Worm (Caenorhabditis elegans) whole organism, L4 larva: ENCODE data around the gene B0546.4.

Experiments
- F44E2.7 ChIP-seq: fragments of 200-800 bp; sonication (Bioruptor generic); IDR thresholded peaks from 2 replicates; pipeline ENCODE4 v2.1.2; 2022; ENCODE audit warnings: missing genetic modification characterization, missing compliant biosample characterization
- F49E8.2 ChIP-seq: sonication (generic microtip); optimal IDR thresholded peaks from 2 replicates; lab custom pipeline; 2016; ENCODE audit warnings: missing compliant biosample characterization, mild to moderate bottlenecking, missing genetic modification characterization, borderline replicate concordance
- T20F7.1 ChIP-seq: fragments of 200-800 bp; sonication (Bioruptor generic); optimal IDR thresholded peaks from 2 replicates; lab custom pipeline; 2018; ENCODE audit warnings: mild to moderate bottlenecking, missing genetic modification characterization, missing compliant biosample characterization
- T26A8.4 ChIP-seq: fragments of 200-800 bp; sonication (Bioruptor generic); IDR thresholded peaks from 2 replicates; pipeline ENCODE4 v1.3.6; 2022; ENCODE audit warnings: missing genetic modification characterization, missing compliant biosample characterization
- Y5F2A.4 ChIP-seq: fragments of 200-800 bp; sonication (Bioruptor generic); optimal IDR thresholded peaks from 2 replicates; lab custom pipeline; 2018; ENCODE audit warnings: mild to moderate bottlenecking, missing genetic modification characterization, missing compliant biosample characterization
- ZK546.5 ChIP-seq, 2 experiments: sonication (generic microtip); optimal IDR thresholded peaks; 2 replicates each; lab custom pipeline; 2017; ENCODE audit warnings: missing biosample characterization in 2 of 2, missing genetic modification characterization in 2 of 2
- aha-1 ChIP-seq: fragments of 150-350 bp; peaks from one replicate; lab custom pipeline; 2014; ENCODE audit warnings: missing biosample characterization, missing genetic modification characterization
- ama-1 ChIP-seq: fragments of 150-350 bp; optimal IDR thresholded peaks from 2 replicates; lab custom pipeline; 2014; ENCODE audit warnings: inconsistent platforms, mixed read lengths
- arid-1 ChIP-seq: fragments of 200-800 bp; sonication (Bioruptor generic); conservative IDR thresholded peaks from 2 replicates; pipeline ENCODE4 v1.3.6; 2022; ENCODE audit warnings: missing genetic modification reagents, missing genetic modification characterization, missing compliant biosample characterization
- ceh-28 ChIP-seq: fragments of 150-350 bp; optimal IDR thresholded peaks from 2 replicates; lab custom pipeline; 2014; ENCODE audit warnings: missing biosample characterization, missing genetic modification reagents, missing genetic modification characterization
- ceh-44 ChIP-seq: fragments of 200-800 bp; sonication (Bioruptor generic); IDR thresholded peaks from 2 replicates; pipeline ENCODE4 v1.3.6; 2022; ENCODE audit warnings: missing genetic modification reagents, missing genetic modification characterization, missing compliant biosample characterization
- ctbp-1 ChIP-seq: fragments of 200-800 bp; sonication (Bioruptor generic); IDR thresholded peaks from 2 replicates; pipeline ENCODE4 v1.3.6; 2022; ENCODE audit warnings: missing genetic modification reagents, missing genetic modification characterization, missing compliant biosample characterization
- daf-16 ChIP-seq, 3 experiments: sonication (generic microtip); optimal IDR thresholded peaks; 2 replicates each; lab custom pipeline; 2016 to 2017; ENCODE audit warnings: missing genetic modification characterization in 3 of 3, missing genetic modification reagents in 3 of 3, mild to moderate bottlenecking in 2 of 3, missing compliant biosample characterization in 2 of 3, missing biosample characterization in 1 of 3, moderate library complexity in 1 of 3
- dmd-6 ChIP-seq: fragments of 200-800 bp; sonication (Bioruptor generic); IDR thresholded peaks from 2 replicates; pipeline ENCODE4 v1.3.6; 2022; ENCODE audit warnings: missing genetic modification reagents, missing genetic modification characterization, missing compliant biosample characterization
- egl-43 ChIP-seq: fragments of 200-800 bp; sonication (Bioruptor generic); IDR thresholded peaks from 2 replicates; pipeline ENCODE4 v1.3.6; 2022; ENCODE audit warnings: missing genetic modification reagents, missing genetic modification characterization, missing compliant biosample characterization
- gei-8 ChIP-seq: fragments of 200-800 bp; sonication (Bioruptor generic); optimal IDR thresholded peaks from 2 replicates; lab custom pipeline; 2018; ENCODE audit warnings: mild to moderate bottlenecking, missing genetic modification characterization, missing compliant biosample characterization
- hif-1 ChIP-seq, 2 experiments: sonication (generic microtip); optimal IDR thresholded peaks; 2 replicates each; lab custom pipeline; 2016 to 2017; ENCODE audit warnings: missing compliant biosample characterization in 2 of 2, missing genetic modification characterization in 2 of 2, missing genetic modification reagents in 2 of 2, missing genotype in 2 of 2, mild to moderate bottlenecking in 1 of 2
- hmg-1.1 ChIP-seq: fragments of 200-800 bp; sonication (Bioruptor generic); IDR thresholded peaks from 2 replicates; pipeline ENCODE4 v1.3.6; 2022; ENCODE audit warnings: missing genetic modification reagents, missing genetic modification characterization, missing compliant biosample characterization
- lim-7 ChIP-seq: fragments of 200-800 bp; sonication (Bioruptor generic); IDR thresholded peaks from 2 replicates; pipeline ENCODE4 v1.3.6; 2022; ENCODE audit warnings: missing genetic modification characterization, missing compliant biosample characterization
- lin-1 ChIP-seq: fragments of 200-800 bp; sonication (Bioruptor generic); IDR thresholded peaks from 2 replicates; pipeline ENCODE4 v1.3.6; 2022; ENCODE audit warnings: missing genetic modification reagents, missing genetic modification characterization, missing compliant biosample characterization
- lin-13 ChIP-seq: fragments of 150-350 bp; optimal IDR thresholded peaks from 2 replicates; lab custom pipeline; 2014; ENCODE audit warnings: missing biosample characterization, missing genetic modification reagents, missing genetic modification characterization
- lin-29 ChIP-seq: fragments of 200-800 bp; sonication (Bioruptor generic); IDR thresholded peaks from 2 replicates; pipeline ENCODE4 v1.3.6; 2022; ENCODE audit warnings: missing genetic modification reagents, missing genetic modification characterization, missing compliant biosample characterization
- lin-38 ChIP-seq: fragments of 200-800 bp; sonication (Bioruptor generic); IDR thresholded peaks from 2 replicates; pipeline ENCODE4 v1.3.6; 2022; ENCODE audit warnings: missing genetic modification reagents, missing genetic modification characterization, missing compliant biosample characterization
- madf-5 ChIP-seq, 2 experiments: fragments of 200-800 bp; sonication (Bioruptor generic); IDR thresholded peaks; 2 replicates each; pipeline ENCODE4 v1.3.6; 2022; ENCODE audit warnings: missing compliant biosample characterization in 2 of 2, missing genetic modification characterization in 2 of 2
- mdl-1 ChIP-seq, 2 experiments: fragments of 150-350 bp in 1 of 2; sonication (generic microtip) in 1 of 2; optimal IDR thresholded peaks; 2 replicates each; lab custom pipeline; 2014 to 2017; ENCODE audit warnings: missing biosample characterization in 2 of 2, missing genetic modification characterization in 2 of 2
- mes-2 ChIP-seq: sonication (generic microtip); optimal IDR thresholded peaks from 2 replicates; lab custom pipeline; 2016; ENCODE audit warnings: missing genotype, mild to moderate bottlenecking, missing genetic modification characterization, missing compliant biosample characterization; ENCODE audit not compliant: poor library complexity, severe bottlenecking
- nhr-11 ChIP-seq: fragments of 150-350 bp; optimal IDR thresholded peaks from 2 replicates; lab custom pipeline; 2014; ENCODE audit warnings: missing biosample characterization, missing genetic modification characterization
- nhr-111 ChIP-seq: fragments of 200-800 bp; sonication (Bioruptor generic); optimal IDR thresholded peaks from 2 replicates; lab custom pipeline; 2018; ENCODE audit warnings: mild to moderate bottlenecking, missing genetic modification characterization, missing compliant biosample characterization
- nhr-41 ChIP-seq: fragments of 200-800 bp; sonication (Bioruptor generic); IDR thresholded peaks from 2 replicates; pipeline ENCODE4 v1.3.6; 2022; ENCODE audit warnings: missing genetic modification reagents, missing genetic modification characterization, missing compliant biosample characterization
- nhr-6 ChIP-seq: fragments of 150-350 bp; optimal IDR thresholded peaks from 2 replicates; lab custom pipeline; 2014; ENCODE audit warnings: missing biosample characterization, missing genetic modification characterization
- pha-4 ChIP-seq, 2 experiments: fragments of 150-350 bp in 1 of 2; fragments of 200-800 bp in 1 of 2; sonication (Bioruptor generic) in 1 of 2; IDR thresholded peaks in 1 of 2; optimal IDR thresholded peaks in 1 of 2; 2 replicates each; pipeline versions ENCODE4 v1.3.6 to Lab custom; 2014 to 2022; ENCODE audit warnings: missing genetic modification characterization in 2 of 2, missing genetic modification reagents in 2 of 2, missing biosample characterization in 1 of 2, missing compliant biosample characterization in 1 of 2
- php-3 ChIP-seq: fragments of 200-800 bp; sonication (Bioruptor generic); IDR thresholded peaks from 2 replicates; pipeline ENCODE4 v1.3.6; 2022; ENCODE audit warnings: missing genetic modification reagents, missing genetic modification characterization, missing compliant biosample characterization
- sdz-12 ChIP-seq: fragments of 200-800 bp; sonication (Bioruptor generic); optimal IDR thresholded peaks from 2 replicates; lab custom pipeline; 2018; ENCODE audit warnings: mild to moderate bottlenecking, missing genetic modification characterization, missing compliant biosample characterization
- set-16 ChIP-seq: fragments of 200-800 bp; sonication (Bioruptor generic); IDR thresholded peaks from 2 replicates; pipeline ENCODE4 v1.3.6; 2022; ENCODE audit warnings: missing genetic modification reagents, missing genetic modification characterization, missing compliant biosample characterization
- snpc-1.2 ChIP-seq: fragments of 200-800 bp; sonication (Bioruptor generic); IDR thresholded peaks from 2 replicates; pipeline ENCODE4 v1.3.6; 2022; ENCODE audit warnings: missing genetic modification reagents, missing genetic modification characterization, missing compliant biosample characterization
- snpc-4 ChIP-seq: fragments of 150-350 bp; optimal IDR thresholded peaks from 2 replicates; lab custom pipeline; 2014; ENCODE audit warnings: missing biosample characterization, missing genetic modification characterization
- unc-62 ChIP-seq, 3 experiments: fragments of 150-350 bp in 1 of 3; sonication (generic microtip); optimal IDR thresholded peaks in 2 of 3; peaks in 1 of 3; 1 replicate in 1 of 3; 2 replicates in 2 of 3; lab custom pipeline; 2014 to 2017; ENCODE audit warnings: missing biosample characterization in 3 of 3, missing genetic modification characterization in 3 of 3, missing genetic modification reagents in 3 of 3, missing genotype in 1 of 3
- zag-1 ChIP-seq: fragments of 150-350 bp; optimal IDR thresholded peaks from 2 replicates; lab custom pipeline; 2014; ENCODE audit warnings: missing biosample characterization, missing genetic modification characterization
- zfp-3 ChIP-seq: fragments of 200-800 bp; sonication (Bioruptor generic); conservative IDR thresholded peaks from 2 replicates; pipeline ENCODE4 v1.3.6; 2022; ENCODE audit warnings: missing genetic modification reagents, missing genetic modification characterization, missing compliant biosample characterization
- zip-11 ChIP-seq: fragments of 200-800 bp; sonication (Bioruptor generic); IDR thresholded peaks from 2 replicates; pipeline ENCODE4 v1.3.6; 2022; ENCODE audit warnings: missing genetic modification characterization, missing compliant biosample characterization
- zip-2 ChIP-seq: fragments of 150-350 bp; optimal IDR thresholded peaks from 2 replicates; lab custom pipeline; 2014; ENCODE audit warnings: missing biosample characterization, missing genetic modification characterization
- ztf-7 ChIP-seq: fragments of 150-350 bp; optimal IDR thresholded peaks from 2 replicates; lab custom pipeline; 2014; ENCODE audit warnings: missing biosample characterization, missing genetic modification characterization

Gene B0546.4

DNA sequence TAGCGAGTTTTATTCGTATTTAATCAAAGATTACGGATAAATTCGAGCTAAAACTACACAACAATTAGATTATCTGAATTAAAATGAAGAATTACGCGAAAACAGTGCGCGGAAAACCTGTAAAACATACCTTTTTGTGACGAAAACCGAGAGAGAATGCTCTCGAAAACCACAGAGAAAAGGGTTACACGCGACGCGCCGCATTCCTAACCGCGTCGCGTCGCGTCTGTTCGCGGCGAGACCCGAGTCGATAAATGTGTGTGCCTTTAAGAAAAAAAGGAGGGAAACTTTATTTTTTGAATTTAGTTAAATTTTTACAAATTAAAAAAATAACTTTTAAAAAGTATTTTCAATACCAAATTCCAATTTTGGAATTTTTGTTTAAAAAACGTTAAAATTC lies 45.3 kb downstream of the B0546.4 start, which contains the start of gene hrpa-1 (continued):
- TF ChIP-seq ama-1 (lab: Kevin White, UChicago) (peak; percentile 94), T26A8.4 (GFP tag; lab: Robert Waterston, UW) (peak; percentile 24), hif-1 (tag; optimal IDR thresholded peaks at IDR 0.05; lab: Kevin White, UChicago) (peak in 1 of 2 experiments; percentile 64), dmd-6 (GFP tag; lab: Robert Waterston, UW) (peak; percentile 27; the same call in 1 of the 2 replicates), ZK546.5 (tag; optimal IDR thresholded peaks at IDR 0.05; lab: Kevin White, UChicago) (peak in 1 of 2 experiments; percentile 39), mes-2 (tag; lab: Kevin White, UChicago) (peak; percentile 88), mdl-1 (tag; optimal IDR thresholded peaks at IDR 0.05; lab: Kevin White, UChicago) (peak in 1 of 2 experiments; percentile 64), snpc-4 (peak; percentile 39), F44E2.7 (no peak), nhr-6 (peak; percentile 45), zip-2 (tag; lab: Kevin White, UChicago) (peak; percentile 67), nhr-41 (no peak), nhr-11 (tag; lab: Kevin White, UChicago) (peak; percentile 51)

- TF ChIP-seq egl-43 (GFP tag; lab: Robert Waterston, UW): 0 out of 2 replicates have a peak, but pooled peaks have one; percentile 16
- TF ChIP-seq zip-2 (tag; lab: Kevin White, UChicago): no peak
- TF ChIP-seq snpc-1.2: 0 out of 2 replicates have a peak, but pooled peaks have one; percentile 26
- TF ChIP-seq lim-7 (GFP tag; lab: Robert Waterston, UW): peak; percentile 63; the same call in 1 of the 2 replicates
- peak; percentile 27 for TF ChIP-seq Y5F2A.4 (GFP tag; lab: Kevin White, UChicago)
- no peak for TF ChIP-seq nhr-11 (tag; lab: Kevin White, UChicago)
- 0 out of 2 replicates have a peak, but pooled peaks have one; percentile 32 for TF ChIP-seq lin-38 (GFP tag; lab: Robert Waterston, UW)
- TF ChIP-seq mdl-1 (tag; optimal IDR thresholded peaks at IDR 0.05; lab: Kevin White, UChicago): no peak
- no peak for TF ChIP-seq zag-1 (tag; lab: Kevin White, UChicago)
- no peak for TF ChIP-seq ceh-44 (GFP tag; lab: Robert Waterston, UW)
- TF ChIP-seq ctbp-1 (GFP tag; lab: Robert Waterston, UW): peak; percentile 66
- TF ChIP-seq zip-11: no peak
- TF ChIP-seq arid-1 (GFP tag; lab: Robert Waterston, UW): 0 out of 2 replicates have a peak, but pooled peaks have one; percentile 4
- peak; percentile 68; the same call in 1 of the 2 replicates for TF ChIP-seq lin-1 (GFP tag; lab: Robert Waterston, UW)
- TF ChIP-seq ceh-28: peak; percentile 8
These were observed 45.8 kb downstream of the B0546.4 start for ce11 chrIV:3338176-3338575.

- peak in 1 of 2 experiments; percentile 9 for TF ChIP-seq unc-62 (GFP tag; optimal IDR thresholded peaks at IDR 0.05 in 1 of 2; lab: Kevin White, UChicago)
- no peak for TF ChIP-seq unc-62 (tag; optimal IDR thresholded peaks at IDR 0.05; lab: Kevin White, UChicago)
- TF ChIP-seq lin-29 (GFP tag; lab: Robert Waterston, UW): no peak
- peak; percentile 61; the same call in 1 of the 2 replicates for TF ChIP-seq egl-43 (GFP tag; lab: Robert Waterston, UW)
- peak; percentile 26 for TF ChIP-seq sdz-12 (GFP tag; lab: Kevin White, UChicago)
- TF ChIP-seq aha-1 (tag; lab: Kevin White, UChicago): peak; percentile 24
- TF ChIP-seq nhr-111: no peak
- TF ChIP-seq set-16 (GFP tag; lab: Robert Waterston, UW): peak; percentile 99
- peak; percentile 75; the same call in 1 of the 2 replicates for TF ChIP-seq pha-4 (GFP tag; IDR thresholded peaks at IDR 0.05; lab: Robert Waterston, UW)
- no peak for TF ChIP-seq pha-4 (tag; optimal IDR thresholded peaks at IDR 0.05; lab: Kevin White, UChicago)
- no peak for TF ChIP-seq zfp-3 (GFP tag; lab: Robert Waterston, UW)
These were observed 46.7 kb downstream of the B0546.4 start for ce11 chrIV:3337275-3337674.

ce11 chrIV:3336585-3336984 lies 47.4 kb downstream of the B0546.4 start, which contains the start of gene F42A6.6:
TSS of gene F42A6.6 (minus strand) at chrIV:3336873.
- TF ChIP-seq mdl-1 (tag; optimal IDR thresholded peaks at IDR 0.05; lab: Kevin White, UChicago) (no peak), F49E8.2 (tag; lab: Kevin White, UChicago) (peak; percentile 84), gei-8 (GFP tag; lab: Kevin White, UChicago) (peak; percentile 67), ztf-7 (tag; lab: Kevin White, UChicago) (no peak), lin-1 (GFP tag; lab: Robert Waterston, UW) (no peak; the same call in 1 of the 2 replicates), T26A8.4 (GFP tag; lab: Robert Waterston, UW) (peak; percentile 87), hmg-1.1 (GFP tag; lab: Robert Waterston, UW) (no peak), daf-16 (GFP tag; optimal IDR thresholded peaks at IDR 0.05; lab: Kevin White, UChicago) (peak in 1 of 2 experiments; percentile 22), daf-16 (tag; optimal IDR thresholded peaks at IDR 0.05; lab: Kevin White, UChicago) (peak; percentile 30), lin-13 (GFP tag; lab: Kevin White, UChicago) (peak; percentile 52), hif-1 (tag; optimal IDR thresholded peaks at IDR 0.05; lab: Kevin White, UChicago) (peak in 1 of 2 experiments; percentile 17), madf-5 (GFP tag; IDR thresholded peaks at IDR 0.05; lab: Robert Waterston, UW) (0 out of 4 replicates have a peak, but pooled peaks have one; percentile 25 to 51), T20F7.1 (GFP tag; lab: Kevin White, UChicago) (no peak), pha-4 (GFP tag; IDR thresholded peaks at IDR 0.05; lab: Robert Waterston, UW) (peak; percentile 87), pha-4 (tag; optimal IDR thresholded peaks at IDR 0.05; lab: Kevin White, UChicago) (no peak), php-3 (GFP tag; lab: Robert Waterston, UW) (0 out of 2 replicates have a peak, but pooled peaks have one; percentile 42), dmd-6 (GFP tag; lab: Robert Waterston, UW) (peak; percentile 42)
